Fruit fly (Drosophila melanogaster) whole organism, embryonic: ENCODE data around the gene CG7239.

ENCODE experiments used
- ATbp ChIP-seq: fragments of 200-800 bp; sonication (Bioruptor generic); optimal IDR thresholded peaks from 2 replicates; lab custom pipeline; 2017; ENCODE audit warnings: missing biosample characterization, mild to moderate bottlenecking, missing genetic modification characterization, missing genetic modification reagents
- BEAF-32 ChIP-seq: fragments of 200-800 bp; sonication (Bioruptor generic); optimal IDR thresholded peaks from 3 replicates; lab custom pipeline; 2017; ENCODE audit warnings: missing biosample characterization, missing genetic modification characterization, mild to moderate bottlenecking, moderate library complexity, missing genetic modification reagents
- C15 ChIP-seq: fragments of 200-800 bp; sonication (Bioruptor generic); IDR thresholded peaks from 3 replicates; pipeline ENCODE4 v1.3.6; 2022; ENCODE audit warnings: missing biosample characterization, missing genetic modification characterization
- CG10431 ChIP-seq: fragments of 200-800 bp; sonication (Bioruptor generic); optimal IDR thresholded peaks from 3 replicates; lab custom pipeline; 2018; ENCODE audit warnings: missing biosample characterization, mild to moderate bottlenecking, missing genetic modification characterization
- CG10959 ChIP-seq: fragments of 200-800 bp; sonication (Bioruptor generic); IDR thresholded peaks from 2 replicates; pipeline ENCODE4 v1.3.6; 2022; ENCODE audit warnings: missing biosample characterization, missing genetic modification characterization
- CG11247 ChIP-seq: fragments of 200-800 bp; sonication (Bioruptor generic); IDR thresholded peaks from 2 replicates; pipeline ENCODE4 v1.3.6; 2022; ENCODE audit warnings: missing biosample characterization, missing genetic modification characterization
- CG13624 ChIP-seq: fragments of 200-800 bp; sonication (Bioruptor generic); optimal IDR thresholded peaks from 2 replicates; lab custom pipeline; 2016; ENCODE audit warnings: missing biosample characterization, missing genetic modification characterization
- CG14965 ChIP-seq: fragments of 200-800 bp; sonication (Bioruptor generic); optimal IDR thresholded peaks from 2 replicates; lab custom pipeline; 2016; ENCODE audit warnings: missing biosample characterization, missing genetic modification characterization, borderline replicate concordance
- CG16815 ChIP-seq: fragments of 200-800 bp; sonication (Bioruptor generic); optimal IDR thresholded peaks from 3 replicates; lab custom pipeline; 2017; ENCODE audit warnings: missing biosample characterization, mild to moderate bottlenecking, missing genetic modification characterization
- CG17359 ChIP-seq: fragments of 200-800 bp; sonication (Bioruptor generic); optimal IDR thresholded peaks from 3 replicates; lab custom pipeline; 2018; ENCODE audit warnings: missing biosample characterization, mild to moderate bottlenecking, missing genetic modification characterization, moderate library complexity
- CG17361 ChIP-seq: fragments of 200-800 bp; sonication (Bioruptor generic); IDR thresholded peaks from 3 replicates; pipeline ENCODE4 v1.3.6; 2022; ENCODE audit warnings: missing biosample characterization, missing genetic modification characterization
- CG2202 ChIP-seq: fragments of 200-800 bp; sonication (Bioruptor generic); optimal IDR thresholded peaks from 2 replicates; lab custom pipeline; 2018; ENCODE audit warnings: missing biosample characterization, mild to moderate bottlenecking, missing genetic modification characterization
- CG2678 ChIP-seq: fragments of 200-800 bp; sonication (Bioruptor generic); optimal IDR thresholded peaks from 3 replicates; lab custom pipeline; 2019; ENCODE audit warnings: missing biosample characterization, mild to moderate bottlenecking, missing genetic modification characterization, moderate library complexity
- CG3995 ChIP-seq: fragments of 200-800 bp; sonication (Bioruptor generic); optimal IDR thresholded peaks from 3 replicates; lab custom pipeline; 2016; ENCODE audit warnings: missing biosample characterization, missing genetic modification characterization
- CG4360 ChIP-seq: fragments of 200-800 bp; sonication (Bioruptor generic); IDR thresholded peaks from 2 replicates; pipeline ENCODE4 v1.3.6; 2022; ENCODE audit warnings: missing biosample characterization, missing genetic modification characterization
- CG5245 ChIP-seq: fragments of 200-800 bp; sonication (Bioruptor generic); optimal IDR thresholded peaks from 3 replicates; lab custom pipeline; 2016; ENCODE audit warnings: missing biosample characterization, missing genetic modification characterization
- CG6654 ChIP-seq: fragments of 200-800 bp; sonication (Bioruptor generic); optimal IDR thresholded peaks from 2 replicates; lab custom pipeline; 2017; ENCODE audit warnings: missing biosample characterization, mild to moderate bottlenecking, missing genetic modification characterization
- CG6791 ChIP-seq: fragments of 200-800 bp; sonication (Bioruptor generic); IDR thresholded peaks from 3 replicates; pipeline ENCODE4 v1.3.6; 2022; ENCODE audit warnings: missing biosample characterization, missing genetic modification characterization; ENCODE audit not compliant: partially characterized antibody
- CG7271 ChIP-seq: fragments of 200-800 bp; sonication (Bioruptor generic); optimal IDR thresholded peaks from 2 replicates; lab custom pipeline; 2018; ENCODE audit warnings: missing biosample characterization, mild to moderate bottlenecking, missing genetic modification characterization, moderate library complexity
- CkIIα-i1 ChIP-seq: fragments of 200-800 bp; sonication (Bioruptor generic); IDR thresholded peaks from 2 replicates; pipeline ENCODE4 v1.3.6; 2022; ENCODE audit warnings: missing biosample characterization, missing genetic modification characterization
- CoRest ChIP-seq: fragments of 200-800 bp; sonication (Bioruptor generic); optimal IDR thresholded peaks from 3 replicates; lab custom pipeline; 2018; ENCODE audit warnings: missing biosample characterization, mild to moderate bottlenecking, missing genetic modification characterization, moderate library complexity
- E2f2 ChIP-seq: fragments of 200-800 bp; sonication (Bioruptor generic); IDR thresholded peaks from 2 replicates; pipeline ENCODE4 v1.3.6; 2022; ENCODE audit warnings: missing biosample characterization, missing genetic modification characterization
- ERR ChIP-seq: fragments of 200-800 bp; sonication (Bioruptor generic); optimal IDR thresholded peaks from 2 replicates; lab custom pipeline; 2016; ENCODE audit warnings: missing biosample characterization, missing genetic modification characterization
- Fer3 ChIP-seq: fragments of 200-800 bp; sonication (Bioruptor generic); optimal IDR thresholded peaks from 2 replicates; lab custom pipeline; 2018; ENCODE audit warnings: missing biosample characterization, mild to moderate bottlenecking, missing genetic modification characterization, moderate library complexity
- HLH54F ChIP-seq: fragments of 200-800 bp; sonication (Bioruptor generic); optimal IDR thresholded peaks from 3 replicates; lab custom pipeline; 2016; ENCODE audit warnings: missing biosample characterization, missing genetic modification characterization
- HmgD ChIP-seq: fragments of 200-800 bp; sonication (Bioruptor generic); optimal IDR thresholded peaks from 3 replicates; lab custom pipeline; 2016; ENCODE audit warnings: missing biosample characterization, missing genetic modification characterization
- Hmr ChIP-seq: fragments of 200-800 bp; sonication (Bioruptor generic); optimal IDR thresholded peaks from 3 replicates; lab custom pipeline; 2017; ENCODE audit warnings: mild to moderate bottlenecking, missing biosample characterization, missing genetic modification reagents, missing genetic modification characterization
- MBD-R2 ChIP-seq: fragments of 200-800 bp; sonication (Bioruptor generic); IDR thresholded peaks from 2 replicates; pipeline ENCODE4 v1.3.6; 2022; ENCODE audit warnings: missing biosample characterization, missing genetic modification characterization
- MESR4 ChIP-seq: fragments of 200-800 bp; sonication (Bioruptor generic); optimal IDR thresholded peaks from 2 replicates; lab custom pipeline; 2018; ENCODE audit warnings: missing biosample characterization, mild to moderate bottlenecking, missing genetic modification characterization, moderate library complexity
- NFAT ChIP-seq: fragments of 200-800 bp; sonication (Bioruptor generic); IDR thresholded peaks from 2 replicates; pipeline ENCODE4 v1.3.6; 2022; ENCODE audit warnings: missing biosample characterization, missing genetic modification characterization
- NfI ChIP-seq: fragments of 200-800 bp; sonication (Bioruptor generic); optimal IDR thresholded peaks from 3 replicates; lab custom pipeline; 2018; ENCODE audit warnings: missing biosample characterization, mild to moderate bottlenecking, missing genetic modification characterization, moderate library complexity
- PHDP ChIP-seq: fragments of 200-800 bp; sonication (Bioruptor generic); optimal IDR thresholded peaks from 3 replicates; lab custom pipeline; 2018; ENCODE audit warnings: missing biosample characterization, mild to moderate bottlenecking, missing genetic modification characterization, moderate library complexity
- Ravus ChIP-seq: fragments of 200-800 bp; sonication (Bioruptor generic); IDR thresholded peaks from 2 replicates; pipeline ENCODE4 v1.3.6; 2022; ENCODE audit warnings: missing biosample characterization, missing genetic modification characterization
- Sin3A ChIP-seq: fragments of >200 bp; optimal IDR thresholded peaks from 2 replicates; lab custom pipeline; 2018
- al ChIP-seq: fragments of 200-800 bp; sonication (Bioruptor generic); IDR thresholded peaks from 2 replicates; pipeline ENCODE4 v1.3.6; 2022; ENCODE audit warnings: missing biosample characterization, missing genetic modification characterization
- ase ChIP-seq: fragments of 200-800 bp; sonication (Bioruptor generic); IDR thresholded peaks from 3 replicates; pipeline ENCODE4 v1.3.6; 2022; ENCODE audit warnings: missing biosample characterization, missing genetic modification characterization
- bowl ChIP-seq: fragments of 200-800 bp; sonication (Bioruptor generic); IDR thresholded peaks from 2 replicates; pipeline ENCODE4 v1.3.6; 2022; ENCODE audit warnings: missing biosample characterization, missing genetic modification characterization
- cg ChIP-seq: fragments of 200-800 bp; sonication (Bioruptor generic); optimal IDR thresholded peaks from 3 replicates; lab custom pipeline; 2019; ENCODE audit warnings: missing biosample characterization, mild to moderate bottlenecking, missing genetic modification characterization, moderate library complexity
- chif ChIP-seq, 2 experiments: fragments of 200-800 bp; sonication (Bioruptor generic); optimal IDR thresholded peaks; 3 replicates each; lab custom pipeline; 2016; ENCODE audit warnings: missing biosample characterization in 2 of 2, missing genetic modification characterization in 2 of 2
- chinmo ChIP-seq: fragments of 200-800 bp; sonication (Bioruptor generic); IDR thresholded peaks from 4 replicates; pipeline ENCODE4 v1.3.6; 2022; ENCODE audit warnings: missing biosample characterization, missing genetic modification characterization; ENCODE audit not compliant: partially characterized antibody
- gcm ChIP-seq: fragments of 200-800 bp; sonication (Bioruptor generic); optimal IDR thresholded peaks from 2 replicates; lab custom pipeline; 2019; ENCODE audit warnings: missing biosample characterization, mild to moderate bottlenecking, missing genetic modification characterization, moderate library complexity
- ind ChIP-seq: fragments of 200-800 bp; sonication (Bioruptor generic); optimal IDR thresholded peaks from 3 replicates; lab custom pipeline; 2016; ENCODE audit warnings: missing biosample characterization, missing genetic modification characterization
- lov ChIP-seq, 2 experiments: fragments of 200-800 bp in 1 of 2; fragments of >200 bp in 1 of 2; sonication (Bioruptor generic) in 1 of 2; IDR thresholded peaks in 1 of 2; optimal IDR thresholded peaks in 1 of 2; 2 replicates in 1 of 2; 3 replicates in 1 of 2; pipeline versions ENCODE4 v1.3.6 to Lab custom; 2017 to 2022; ENCODE audit warnings: missing biosample characterization in 1 of 2, missing genetic modification characterization in 1 of 2
- otp ChIP-seq: fragments of 200-800 bp; sonication (Bioruptor generic); IDR thresholded peaks from 3 replicates; pipeline ENCODE4, ENCODE4 v1.3.6; 2022; ENCODE audit warnings: missing biosample characterization, missing genetic modification characterization
- pb ChIP-seq: fragments of 200-800 bp; sonication (Bioruptor generic); optimal IDR thresholded peaks from 3 replicates; lab custom pipeline; 2016; ENCODE audit warnings: missing biosample characterization, missing genetic modification characterization
- pfk ChIP-seq: fragments of 200-800 bp; sonication (Bioruptor generic); optimal IDR thresholded peaks from 2 replicates; lab custom pipeline; 2018; ENCODE audit warnings: missing biosample characterization, mild to moderate bottlenecking, missing genetic modification characterization, moderate library complexity
- psq ChIP-seq: fragments of 200-800 bp; sonication (Bioruptor generic); optimal IDR thresholded peaks from 2 replicates; lab custom pipeline; 2017; ENCODE audit warnings: missing biosample characterization, missing genetic modification characterization
- tap ChIP-seq: fragments of 200-800 bp; optimal IDR thresholded peaks from 3 replicates; lab custom pipeline; 2019; ENCODE audit warnings: missing biosample characterization, mild to moderate bottlenecking, missing genetic modification characterization, moderate library complexity
- vvl ChIP-seq: fragments of 200-800 bp; sonication (Bioruptor generic); IDR thresholded peaks from 2 replicates; pipeline ENCODE4 v1.3.6; 2022; ENCODE audit warnings: missing biosample characterization, missing genetic modification characterization
- z ChIP-seq: fragments of 200-800 bp; sonication (Bioruptor generic); IDR thresholded peaks from 3 replicates; pipeline ENCODE4 v1.3.6; 2022; ENCODE audit warnings: missing biosample characterization, missing genetic modification characterization

The CG7239 gene

DNA sequence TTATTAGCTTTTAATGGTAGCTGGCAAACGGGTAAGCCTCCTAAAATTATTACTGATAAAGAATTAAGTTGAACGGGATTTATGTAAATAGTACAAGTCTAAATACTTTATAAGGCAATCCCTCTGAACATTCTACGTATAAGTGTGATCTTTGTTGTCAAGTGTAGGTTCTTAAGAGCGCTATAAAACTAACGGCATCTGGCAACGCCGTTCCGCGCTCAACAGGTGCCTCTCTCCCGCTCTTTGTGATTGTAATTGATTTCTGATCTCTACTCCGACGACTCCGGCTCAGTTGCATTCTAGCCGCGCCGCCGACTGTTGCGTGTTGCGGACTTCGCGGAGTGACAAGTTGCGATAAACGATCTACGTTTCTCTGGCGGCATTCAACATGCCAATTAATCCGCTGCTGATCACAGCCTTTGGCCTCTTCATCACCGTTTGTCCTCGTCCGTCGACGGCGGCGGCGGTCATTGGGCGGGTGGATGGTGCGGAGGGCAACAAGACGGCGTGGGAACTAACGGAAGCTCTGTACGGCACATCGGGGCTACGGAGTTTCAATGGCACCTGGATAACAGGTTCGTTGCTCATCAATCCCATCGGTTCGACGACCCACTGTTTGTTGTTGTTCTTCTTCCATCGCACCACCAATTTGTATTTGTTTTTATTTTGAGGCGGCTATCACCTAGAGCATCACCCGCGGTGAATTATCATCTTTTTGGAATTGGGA lies 3.2 kb downstream of the CG7239 start, which contains the start of gene CG11034 (continued):
- TF ChIP-seq CG2678 (tag; lab: Kevin White, UChicago): no peak
- no peak for TF ChIP-seq Ravus (GFP tag; lab: Robert Waterston, UW)
- peak; percentile 87; the same call in 2 of the 4 replicates for TF ChIP-seq chinmo
- no peak for TF ChIP-seq pb
- TF ChIP-seq CG10959 (GFP tag; lab: Robert Waterston, UW): no peak
- TF ChIP-seq ERR (GFP tag; lab: Kevin White, UChicago): no peak
- no peak for TF ChIP-seq gcm (GFP tag; lab: Kevin White, UChicago)
- no peak for TF ChIP-seq CG16815
- no peak for TF ChIP-seq CG17359 (tag; lab: Kevin White, UChicago)
- TF ChIP-seq cg (GFP tag; lab: Kevin White, UChicago): no peak
- no peak for TF ChIP-seq C15 (GFP tag; lab: Robert Waterston, UW)
- no peak for TF ChIP-seq ase
- no peak for TF ChIP-seq CG4360 (GFP tag; lab: Robert Waterston, UW)
- TF ChIP-seq CG7271 (tag; lab: Kevin White, UChicago): no peak
- no peak for TF ChIP-seq tap (tag; lab: Kevin White, UChicago)
- TF ChIP-seq CG2202 (tag; lab: Kevin White, UChicago): no peak
- no peak for TF ChIP-seq CG11247
- TF ChIP-seq Sin3A: no peak
- TF ChIP-seq MBD-R2 (GFP tag; lab: Robert Waterston, UW): peak; percentile 12; the same call in 1 of the 2 replicates
- no peak for TF ChIP-seq CG6654 (GFP tag; lab: Kevin White, UChicago)
- TF ChIP-seq vvl (GFP tag; lab: Robert Waterston, UW): no peak; the same call in none of the 2 replicates
- TF ChIP-seq PHDP (tag; lab: Kevin White, UChicago): no peak
- peak; percentile 51; the same call in 1 of the 3 replicates for TF ChIP-seq CG6791 (GFP tag; lab: Robert Waterston, UW)
- no peak for TF ChIP-seq al (GFP tag; lab: Robert Waterston, UW)
- TF ChIP-seq CG10431 (GFP tag; lab: Kevin White, UChicago): no peak
- no peak for TF ChIP-seq Fer3 (tag; lab: Kevin White, UChicago)
- no peak for TF ChIP-seq chif (GFP tag; optimal IDR thresholded peaks at IDR 0.05; lab: Kevin White, UChicago)
- no peak for TF ChIP-seq NfI (GFP tag; lab: Kevin White, UChicago)
- no peak for TF ChIP-seq ind (GFP tag; lab: Kevin White, UChicago)
- TF ChIP-seq pfk (GFP tag; lab: Kevin White, UChicago): no peak
- no peak for TF ChIP-seq psq (GFP tag; lab: Kevin White, UChicago)
- TF ChIP-seq CoRest (tag; lab: Kevin White, UChicago): no peak
- no peak for TF ChIP-seq NFAT (GFP tag; lab: Robert Waterston, UW)
- peak; percentile 42; the same call in 2 of the 3 replicates for TF ChIP-seq otp (GFP tag; lab: Robert Waterston, UW)
- TF ChIP-seq Hmr (GFP tag; lab: Kevin White, UChicago): no peak
- no peak for TF ChIP-seq z (GFP tag; lab: Robert Waterston, UW)
- TF ChIP-seq CG5245: no peak
- TF ChIP-seq CG14965 (GFP tag; lab: Kevin White, UChicago): no peak
- no peak for TF ChIP-seq ATbp
- no peak for TF ChIP-seq HmgD (GFP tag; lab: Kevin White, UChicago)
- TF ChIP-seq E2f2 (GFP tag; lab: Robert Waterston, UW): no peak
- no peak for TF ChIP-seq HLH54F (GFP tag; lab: Kevin White, UChicago)
- no peak for TF ChIP-seq BEAF-32
- TF ChIP-seq CG3995 (GFP tag; lab: Kevin White, UChicago): no peak
- TF ChIP-seq MESR4 (GFP tag; lab: Kevin White, UChicago): no peak
- TF ChIP-seq lov (optimal IDR thresholded peaks at IDR 0.05; lab: Kevin White, UChicago): no peak
- 0 out of 3 replicates have a peak, but pooled peaks have one; percentile 10 for TF ChIP-seq lov (GFP tag; IDR thresholded peaks at IDR 0.05; lab: Robert Waterston, UW)
- TF ChIP-seq CG13624 (GFP tag; lab: Kevin White, UChicago): no peak
- no peak for TF ChIP-seq CkIIα-i1 (GFP tag; lab: Robert Waterston, UW)
- no peak for TF ChIP-seq bowl
- no peak for TF ChIP-seq CG17361
